In the genomic region with DNA sequence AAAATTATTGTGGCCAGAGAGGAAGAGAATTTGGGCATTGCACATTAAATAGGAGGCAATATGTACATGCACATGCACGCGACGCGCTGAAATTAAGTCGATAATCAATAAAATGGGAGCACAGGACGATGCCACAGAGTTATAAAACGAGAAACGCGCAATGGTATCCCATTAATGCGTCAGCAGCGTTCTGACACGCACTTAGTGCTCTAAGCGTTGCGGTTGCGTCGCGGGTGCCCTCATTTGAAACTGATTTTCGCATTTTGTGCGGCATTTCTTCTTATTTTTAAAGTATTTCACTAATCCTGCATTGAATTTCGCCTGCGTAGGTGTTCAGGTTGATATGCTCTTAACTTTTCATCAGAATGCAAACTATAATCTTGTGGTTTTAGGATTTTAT, we compare ENCODE assay signal across 4 worm cellular contexts.
TF ChIP-seq lines count a peak whose summit lies in the region.

rsp-1 (plus strand) TSS at position 338 of the 400 bp plus-strand sequence.

TF ChIP-seq in whole organism, L2 larva, 48 proteins besides CTCF, POLR2A, EP300 and RAD21 (continued from another document):
- peak; percentile 30 for TF ChIP-seq ceh-82 (tag; optimal IDR thresholded peaks at IDR 0.05; lab: Kevin White, UChicago)
- TF ChIP-seq ztf-11 (tag; optimal IDR thresholded peaks at IDR 0.05; lab: Kevin White, UChicago) = no peak
- TF ChIP-seq zag-1 (tag; optimal IDR thresholded peaks at IDR 0.05; lab: Kevin White, UChicago) = peak; percentile 60
- TF ChIP-seq egl-27 (tag; optimal IDR thresholded peaks at IDR 0.05; lab: Kevin White, UChicago) = peak; percentile 73
- TF ChIP-seq nhr-129 (tag; optimal IDR thresholded peaks at IDR 0.05; lab: Kevin White, UChicago) = peak; percentile 92
- TF ChIP-seq nhr-25 (tag; optimal IDR thresholded peaks at IDR 0.05; lab: Kevin White, UChicago) = peak; percentile 82
- TF ChIP-seq F13H6.1 (tag; optimal IDR thresholded peaks at IDR 0.05; lab: Kevin White, UChicago) = peak; percentile 90
- peak; percentile 74 for TF ChIP-seq ztf-4 (tag; optimal IDR thresholded peaks at IDR 0.05; lab: Kevin White, UChicago)
- peak; percentile 95 for TF ChIP-seq unc-55 (GFP tag; optimal IDR thresholded peaks at IDR 0.05; lab: Kevin White, UChicago)
- TF ChIP-seq nhr-21 (tag; optimal IDR thresholded peaks at IDR 0.05; lab: Kevin White, UChicago) = peak; percentile 87
- peak; percentile 39 for TF ChIP-seq ceh-16 (tag; optimal IDR thresholded peaks at IDR 0.05; lab: Kevin White, UChicago)
- TF ChIP-seq unc-39 (tag; optimal IDR thresholded peaks at IDR 0.05; lab: Kevin White, UChicago) = no peak
- TF ChIP-seq R02D3.7 (tag; optimal IDR thresholded peaks at IDR 0.05; lab: Kevin White, UChicago) = peak; percentile 67
- no peak for TF ChIP-seq aly-2 (tag; optimal IDR thresholded peaks at IDR 0.05; lab: Kevin White, UChicago)
- peak; percentile 82 for TF ChIP-seq lin-11 (tag; optimal IDR thresholded peaks at IDR 0.05; lab: Kevin White, UChicago)
- TF ChIP-seq lin-39 (tag; optimal IDR thresholded peaks at IDR 0.05; lab: Kevin White, UChicago) = no peak
- no peak for TF ChIP-seq dmd-4 (tag; optimal IDR thresholded peaks at IDR 0.05; lab: Kevin White, UChicago)
- TF ChIP-seq ama-1 (optimal IDR thresholded peaks at IDR 0.05; lab: Kevin White, UChicago) = peak; percentile 76
- peak; percentile 87 for TF ChIP-seq snpc-4 (tag; optimal IDR thresholded peaks at IDR 0.05; lab: Kevin White, UChicago)
- peak; percentile 92 for TF ChIP-seq crh-2 (tag; optimal IDR thresholded peaks at IDR 0.05; lab: Kevin White, UChicago)
- no peak for TF ChIP-seq elt-3 (tag; optimal IDR thresholded peaks at IDR 0.05; lab: Kevin White, UChicago)
- TF ChIP-seq nhr-237 (tag; optimal IDR thresholded peaks at IDR 0.05; lab: Kevin White, UChicago) = peak; percentile 43
- peak; percentile 74 for TF ChIP-seq nhr-6 (tag; optimal IDR thresholded peaks at IDR 0.05; lab: Kevin White, UChicago)
- TF ChIP-seq ZK546.5 (tag; optimal IDR thresholded peaks at IDR 0.05; lab: Kevin White, UChicago) = no peak
- peak; percentile 95 for TF ChIP-seq sma-9 (GFP tag; optimal IDR thresholded peaks at IDR 0.05; lab: Kevin White, UChicago)
- no peak for TF ChIP-seq sma-9 (tag; optimal IDR thresholded peaks at IDR 0.05; lab: Kevin White, UChicago)
- peak; percentile 91 for TF ChIP-seq lin-13 (GFP tag; optimal IDR thresholded peaks at IDR 0.05; lab: Kevin White, UChicago)

TF ChIP-seq in whole organism, L4 larva, 104 proteins besides CTCF, POLR2A, EP300 and RAD21 (continued from another document and continues in another):
- TF ChIP-seq nhr-76 (tag; optimal IDR thresholded peaks at IDR 0.05; lab: Kevin White, UChicago) (no peak), nhr-11 (tag; optimal IDR thresholded peaks at IDR 0.05; lab: Kevin White, UChicago) (peak; percentile 77), mxl-3 (GFP tag; optimal IDR thresholded peaks at IDR 0.05; lab: Kevin White, UChicago) (peak; percentile 78), dve-1 (tag; optimal IDR thresholded peaks at IDR 0.05; lab: Kevin White, UChicago; ENCODE audit: insufficient read depth) (peak; percentile 97), skn-1 (tag; optimal IDR thresholded peaks at IDR 0.05; lab: Kevin White, UChicago) (no peak), lin-38 (GFP tag; IDR thresholded peaks at IDR 0.05; lab: Robert Waterston, UW) (peak; percentile 89), T20F7.1 (GFP tag; optimal IDR thresholded peaks at IDR 0.05; lab: Kevin White, UChicago) (peak; percentile 90), unc-130 (GFP tag; optimal IDR thresholded peaks at IDR 0.05; lab: Kevin White, UChicago) (peak; percentile 44), ztf-7 (tag; optimal IDR thresholded peaks at IDR 0.05; lab: Kevin White, UChicago) (peak; percentile 23), hlh-30 (tag; optimal IDR thresholded peaks at IDR 0.05; lab: Kevin White, UChicago; ENCODE audit: insufficient read depth) (peak; percentile 85), nhr-6 (tag; optimal IDR thresholded peaks at IDR 0.05; lab: Kevin White, UChicago) (peak; percentile 93), madf-9 (GFP tag; conservative IDR thresholded peaks at IDR 0.05; lab: Robert Waterston, UW) (peak; percentile 75; the same call in 1 of the 2 replicates), ceh-62 (tag; optimal IDR thresholded peaks at IDR 0.05; lab: Kevin White, UChicago) (no peak), mxl-2 (GFP tag; conservative IDR thresholded peaks at IDR 0.05; lab: Robert Waterston, UW) (no peak), hmg-1.1 (GFP tag; IDR thresholded peaks at IDR 0.05; lab: Robert Waterston, UW) (peak; percentile 90), aly-2 (tag; optimal IDR thresholded peaks at IDR 0.05; lab: Kevin White, UChicago) (no peak), lir-3 (tag; optimal IDR thresholded peaks at IDR 0.05; lab: Kevin White, UChicago) (no peak), ces-1 (GFP tag; optimal IDR thresholded peaks at IDR 0.05; lab: Kevin White, UChicago) (no peak), tra-1 (GFP tag; IDR thresholded peaks at IDR 0.05; lab: Robert Waterston, UW) (peak; percentile 81), snpc-1.2 (GFP tag; IDR thresholded peaks at IDR 0.05; lab: Robert Waterston, UW) (peak; percentile 53; the same call in 1 of the 2 replicates), Y105C5A.15 (GFP tag; IDR thresholded peaks at IDR 0.05; lab: Robert Waterston, UW) (no peak), Y5F2A.4 (GFP tag; optimal IDR thresholded peaks at IDR 0.05; lab: Kevin White, UChicago) (no peak), spr-3 (GFP tag; optimal IDR thresholded peaks at IDR 0.05; lab: Kevin White, UChicago) (peak; percentile 49), rbr-2 (tag; optimal IDR thresholded peaks at IDR 0.05; lab: Kevin White, UChicago) (peak; percentile 94), lsy-2 (tag; optimal IDR thresholded peaks at IDR 0.05; lab: Kevin White, UChicago) (peak; percentile 74 to 94), dmd-9 (GFP tag; IDR thresholded peaks at IDR 0.05; lab: Robert Waterston, UW) (peak; percentile 83), zfp-2 (tag; optimal IDR thresholded peaks at IDR 0.05; lab: Kevin White, UChicago) (peak; percentile 54), zfp-3 (GFP tag; conservative IDR thresholded peaks at IDR 0.05; lab: Robert Waterston, UW) (peak; percentile 79; the same call in 1 of the 2 replicates), aha-1 (tag; lab: Kevin White, UChicago) (peak; percentile 96), duxl-1 (tag; optimal IDR thresholded peaks at IDR 0.05; lab: Kevin White, UChicago; ENCODE audit: poor library complexity) (peak; percentile 85), nhr-28 (tag; optimal IDR thresholded peaks at IDR 0.05; lab: Kevin White, UChicago) (peak; percentile 79), hif-1 (tag; optimal IDR thresholded peaks at IDR 0.05; lab: Kevin White, UChicago) (peak; percentile 3 to 79), nhr-42 (GFP tag; IDR thresholded peaks at IDR 0.05; lab: Robert Waterston, UW) (peak; percentile 89), mep-1 (tag; optimal IDR thresholded peaks at IDR 0.05; lab: Kevin White, UChicago) (peak; percentile 95)

TF ChIP-seq in whole organism, late embryonic, 69 proteins besides CTCF, POLR2A, EP300 and RAD21 (continued from another document and continues in another):
- TF ChIP-seq pag-3 (tag; optimal IDR thresholded peaks at IDR 0.05; lab: Kevin White, UChicago; ENCODE audit: borderline replicate concordance) (peak; percentile 42), odd-2 (tag; optimal IDR thresholded peaks at IDR 0.05; lab: Kevin White, UChicago) (no peak), ceh-2 (tag; optimal IDR thresholded peaks at IDR 0.05; lab: Kevin White, UChicago) (peak; percentile 43), sox-2 (GFP tag; IDR thresholded peaks at IDR 0.05; lab: Robert Waterston, UW) (no peak), ceh-18 (tag; optimal IDR thresholded peaks at IDR 0.05; lab: Kevin White, UChicago) (peak; percentile 77), pat-9 (tag; optimal IDR thresholded peaks at IDR 0.05; lab: Kevin White, UChicago) (peak; percentile 49), ceh-48 (tag; optimal IDR thresholded peaks at IDR 0.05; lab: Kevin White, UChicago) (peak; percentile 88), hlh-30 (tag; optimal IDR thresholded peaks at IDR 0.05; lab: Kevin White, UChicago; ENCODE audit: insufficient read depth) (peak; percentile 17), fkh-6 (tag; optimal IDR thresholded peaks at IDR 0.05; lab: Kevin White, UChicago) (peak; percentile 33), madf-2 (tag; optimal IDR thresholded peaks at IDR 0.05; lab: Kevin White, UChicago) (peak; percentile 49), ceh-45 (GFP tag; IDR thresholded peaks at IDR 0.05; lab: Robert Waterston, UW) (no peak), unc-42 (tag; optimal IDR thresholded peaks at IDR 0.05; lab: Kevin White, UChicago) (peak; percentile 81), tbx-2 (tag; optimal IDR thresholded peaks at IDR 0.05; lab: Kevin White, UChicago) (peak; percentile 77), ceh-9 (tag; optimal IDR thresholded peaks at IDR 0.05; lab: Kevin White, UChicago) (no peak), syd-9 (tag; optimal IDR thresholded peaks at IDR 0.05; lab: Kevin White, UChicago) (peak; percentile 45), T23F11.4 (GFP tag; optimal IDR thresholded peaks at IDR 0.05; lab: Kevin White, UChicago) (peak; percentile 8), K09A11.1 (tag; optimal IDR thresholded peaks at IDR 0.05; lab: Kevin White, UChicago; ENCODE audit: insufficient read depth) (peak; percentile 11), pqm-1 (tag; optimal IDR thresholded peaks at IDR 0.05; lab: Kevin White, UChicago) (no peak), F13H6.1 (tag; optimal IDR thresholded peaks at IDR 0.05; lab: Kevin White, UChicago) (peak; percentile 40), unc-86 (tag; optimal IDR thresholded peaks at IDR 0.05; lab: Kevin White, UChicago) (peak; percentile 23), ceh-34 (tag; optimal IDR thresholded peaks at IDR 0.05; lab: Kevin White, UChicago) (peak; percentile 58), tbx-7 (tag; optimal IDR thresholded peaks at IDR 0.05; lab: Kevin White, UChicago) (no peak), nhr-11 (tag; optimal IDR thresholded peaks at IDR 0.05; lab: Kevin White, UChicago) (no peak), ztf-16 (tag; optimal IDR thresholded peaks at IDR 0.05; lab: Kevin White, UChicago) (peak; percentile 55), elt-4 (tag; optimal IDR thresholded peaks at IDR 0.05; lab: Kevin White, UChicago) (no peak), pros-1 (tag; optimal IDR thresholded peaks at IDR 0.05; lab: Kevin White, UChicago) (no peak), K02D7.2 (tag; optimal IDR thresholded peaks at IDR 0.05; lab: Kevin White, UChicago) (no peak), hlh-6 (tag; optimal IDR thresholded peaks at IDR 0.05; lab: Kevin White, UChicago) (no peak), fkh-10 (GFP tag; optimal IDR thresholded peaks at IDR 0.05; lab: Kevin White, UChicago) (peak; percentile 13), ama-1 (optimal IDR thresholded peaks at IDR 0.05; lab: Kevin White, UChicago) (no peak), dmd-4 (tag; optimal IDR thresholded peaks at IDR 0.05; lab: Kevin White, UChicago; ENCODE audit: borderline replicate concordance) (no peak), ceh-22 (tag; optimal IDR thresholded peaks at IDR 0.05; lab: Kevin White, UChicago) (no peak), elt-2 (tag; optimal IDR thresholded peaks at IDR 0.05; lab: Kevin White, UChicago) (peak; percentile 51), pha-2 (tag; optimal IDR thresholded peaks at IDR 0.05; lab: Kevin White, UChicago) (peak; percentile 33), gmeb-2 (tag; optimal IDR thresholded peaks at IDR 0.05; lab: Kevin White, UChicago) (peak; percentile 35), sox-4 (tag; optimal IDR thresholded peaks at IDR 0.05; lab: Kevin White, UChicago) (peak; percentile 19), hlh-13 (GFP tag; optimal IDR thresholded peaks at IDR 0.05; lab: Kevin White, UChicago) (no peak)

TF ChIP-seq in whole organism, mixed stage, embryonic, 35 proteins besides CTCF, POLR2A, EP300 and RAD21 (continued from another document):
- TF ChIP-seq lin-13 (tag; optimal IDR thresholded peaks at IDR 0.05; lab: Kevin White, UChicago) = peak; percentile 93
- no peak for TF ChIP-seq ham-2 (GFP tag; optimal IDR thresholded peaks at IDR 0.05; lab: Kevin White, UChicago)
- no peak for TF ChIP-seq ceh-83 (GFP tag; optimal IDR thresholded peaks at IDR 0.05; lab: Kevin White, UChicago)
- TF ChIP-seq hlh-1 (tag; optimal IDR thresholded peaks at IDR 0.05; lab: Kevin White, UChicago) = peak; percentile 44
- no peak for TF ChIP-seq nhr-28 (tag; optimal IDR thresholded peaks at IDR 0.05; lab: Kevin White, UChicago)
- no peak for TF ChIP-seq flh-1 (GFP tag; optimal IDR thresholded peaks at IDR 0.05; lab: Kevin White, UChicago)
- TF ChIP-seq unc-62 (GFP tag; optimal IDR thresholded peaks at IDR 0.05; lab: Kevin White, UChicago) = peak; percentile 43
